Worm (Caenorhabditis elegans) whole organism, early embryonic: ENCODE data around the gene pqn-18.

Source experiments
- B0310.2 ChIP-seq: sonication (generic microtip); optimal IDR thresholded peaks from 2 replicates; lab custom pipeline; 2016; ENCODE audit warnings: mild to moderate bottlenecking, missing genetic modification characterization, missing compliant biosample characterization
- aly-1 ChIP-seq: sonication (generic microtip); optimal IDR thresholded peaks from 2 replicates; lab custom pipeline; 2016; ENCODE audit warnings: missing genetic modification characterization, missing compliant biosample characterization
- ama-1 ChIP-seq: fragments of 150-350 bp; optimal IDR thresholded peaks from 2 replicates; lab custom pipeline; 2014
- ets-7 ChIP-seq: sonication (generic microtip); optimal IDR thresholded peaks from 2 replicates; lab custom pipeline; 2016; ENCODE audit warnings: missing genotype, missing genetic modification characterization, missing compliant biosample characterization
- sea-1 ChIP-seq: fragments of 200-800 bp; sonication (Bioruptor generic); conservative IDR thresholded peaks from 2 replicates; pipeline ENCODE4 v1.3.6; 2022; ENCODE audit warnings: missing genetic modification characterization, missing compliant biosample characterization
- tra-4 ChIP-seq: sonication (generic microtip); optimal IDR thresholded peaks from 2 replicates; lab custom pipeline; 2017; ENCODE audit warnings: missing genetic modification characterization, missing compliant biosample characterization

ce11 chrX:12869827-12870394 lies 37.7 kb upstream of the pqn-18 start:
- TF ChIP-seq sea-1 (GFP tag; lab: Robert Waterston, UW) (no peak), ama-1 (lab: Kevin White, UChicago) (no peak), aly-1 (tag; lab: Kevin White, UChicago) (no peak), tra-4 (tag; lab: Kevin White, UChicago) (no peak), ets-7 (no peak), B0310.2 (no peak)
